Fruit fly (Drosophila melanogaster): ENCODE data around the gene Yp2.
A peak's percentile ranks its signal among the peaks of the same experiment; 100 is the strongest.

Gene Yp2

DNA sequence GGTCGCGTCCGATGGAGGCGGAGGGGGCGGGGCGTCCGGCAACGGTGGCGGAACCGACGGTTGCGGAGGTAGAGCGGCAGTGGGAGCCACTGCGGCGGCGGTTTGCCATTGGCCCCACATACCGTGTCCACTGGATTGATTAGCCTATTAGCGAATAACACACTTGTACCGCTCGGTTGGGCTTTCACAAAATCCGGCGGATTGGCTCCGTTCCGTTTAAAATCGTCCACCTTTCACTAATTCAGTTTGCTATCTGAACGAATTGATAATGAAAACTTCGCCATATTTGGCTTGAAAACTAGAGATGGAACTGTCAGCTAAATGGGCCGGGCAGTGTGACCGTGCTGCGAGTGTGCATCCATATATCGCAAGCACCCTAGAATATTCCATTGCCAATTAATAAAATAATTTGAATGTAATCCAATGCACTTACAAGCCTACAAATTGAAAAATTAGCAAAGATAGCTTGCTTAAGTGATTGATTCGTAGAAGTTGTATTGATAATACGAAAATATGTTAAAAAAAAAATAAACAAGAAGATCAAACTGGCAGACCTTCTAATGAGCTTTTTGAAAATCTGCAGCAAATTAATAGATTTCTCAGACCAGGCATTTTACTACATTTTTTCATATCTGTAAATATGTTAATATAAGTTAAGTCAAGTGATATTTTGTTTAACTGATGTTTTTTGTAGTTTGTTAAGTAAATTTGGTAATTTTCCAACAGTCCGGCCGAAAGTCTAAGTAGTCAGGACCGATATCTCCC, 29.9 kb upstream of the Yp2 start, which contains the start of gene ZAP3:
TSS of gene ZAP3 (minus strand) at position 308 of the 765 bp plus-strand sequence.
- no peak for TF ChIP-seq CG13204 (GFP tag; optimal IDR thresholded peaks at IDR 0.05)
- TF ChIP-seq CG4496 (GFP tag; IDR thresholded peaks at IDR 0.05) = 0 out of 3 replicates have a peak, but pooled peaks have one; percentile 10

- TF ChIP-seq CG10348 (GFP tag; IDR thresholded peaks at IDR 0.05) (no peak), CG13204 (GFP tag; optimal IDR thresholded peaks at IDR 0.05) (no peak), Pif1A (GFP tag; optimal IDR thresholded peaks at IDR 0.05) (no peak), gl (tag; optimal IDR thresholded peaks at IDR 0.05) (no peak), Snoo (tag; optimal IDR thresholded peaks at IDR 0.05) (no peak), EcR (GFP tag; optimal IDR thresholded peaks at IDR 0.05) (peak; percentile 93)
These were observed 19.1 kb upstream of the Yp2 start for dm6 chrX:10071516-10071915.

DNA sequence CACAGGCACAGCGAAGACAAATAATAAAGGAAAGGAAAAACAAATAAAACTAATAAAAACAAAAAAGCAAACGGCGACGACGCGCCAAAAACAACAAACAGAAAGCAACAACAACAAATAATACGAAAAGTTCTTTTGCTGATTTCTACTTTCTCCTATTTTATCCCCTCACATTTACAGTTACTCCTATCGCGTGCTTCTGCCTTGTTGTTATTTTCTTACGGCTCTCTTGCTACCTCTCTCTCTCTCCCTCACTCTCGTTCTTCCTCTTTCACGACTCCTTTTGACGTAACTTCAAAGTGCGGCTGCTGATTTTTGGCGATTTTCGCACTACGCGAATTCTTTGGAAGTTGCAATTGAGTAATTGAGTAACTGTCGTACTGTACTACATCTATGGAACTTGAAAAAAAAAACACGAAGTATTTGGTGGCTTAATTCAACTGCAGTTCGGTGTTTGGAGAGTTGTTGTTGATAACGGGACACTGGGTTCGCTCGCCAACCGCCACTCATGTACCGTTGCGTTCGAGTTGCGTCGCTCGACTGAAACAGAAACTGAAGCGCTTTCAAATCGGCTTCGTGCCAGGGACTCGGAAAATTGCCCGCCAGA, 18.0 kb upstream of the Yp2 start, which contains the start of gene CG15312:
TSS of gene CG15312 (minus strand) at position 544 of the 607 bp plus-strand sequence.
- TF ChIP-seq CG4496 (GFP tag; IDR thresholded peaks at IDR 0.05) = 0 out of 3 replicates have a peak, but pooled peaks have one; percentile 11
- TF ChIP-seq CG34367 (tag; optimal IDR thresholded peaks at IDR 0.05) = no peak
- TF ChIP-seq CG12605 (GFP tag; IDR thresholded peaks at IDR 0.05) = 0 out of 2 replicates have a peak, but pooled peaks have one; percentile 13
- TF ChIP-seq Pif1A (GFP tag; optimal IDR thresholded peaks at IDR 0.05) = no peak
- TF ChIP-seq fd96Ca (GFP tag; IDR thresholded peaks at IDR 0.05) = no peak
- TF ChIP-seq CG8301 (tag; optimal IDR thresholded peaks at IDR 0.05) = no peak

DNA sequence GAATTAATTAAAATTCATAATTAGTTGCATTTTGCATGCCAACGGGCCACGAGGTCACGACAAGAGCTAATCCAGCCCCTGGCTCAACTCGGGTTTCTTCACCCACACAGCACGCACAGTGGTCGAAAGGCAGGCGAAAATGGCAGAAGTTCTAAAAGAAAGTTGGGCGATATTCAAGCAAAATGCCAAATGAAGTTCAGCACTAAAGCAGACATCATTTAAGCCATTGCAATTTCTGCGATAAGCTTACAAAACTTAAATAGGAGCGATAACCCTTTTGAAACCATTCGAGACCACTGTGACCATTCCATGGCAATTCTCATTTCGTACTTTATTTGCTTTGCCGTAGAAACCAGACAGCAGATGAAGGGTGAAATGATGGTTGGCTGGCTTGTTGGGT, 15.1 kb upstream of the Yp2 start:
- TF ChIP-seq Pif1B (GFP tag; optimal IDR thresholded peaks at IDR 0.05) (peak; percentile 6), CG10348 (GFP tag; IDR thresholded peaks at IDR 0.05) (no peak), D1 (tag; optimal IDR thresholded peaks at IDR 0.05) (no peak), EcR (GFP tag; optimal IDR thresholded peaks at IDR 0.05) (no peak), CG8301 (tag; optimal IDR thresholded peaks at IDR 0.05) (peak; percentile 38), CG9948 (tag; optimal IDR thresholded peaks at IDR 0.05) (peak; percentile 63), CG13204 (GFP tag; optimal IDR thresholded peaks at IDR 0.05) (no peak), fd96Ca (GFP tag; IDR thresholded peaks at IDR 0.05) (peak; percentile 56; the same call in 1 of the 3 replicates), CG12605 (GFP tag; IDR thresholded peaks at IDR 0.05) (no peak), CG17806 (tag; optimal IDR thresholded peaks at IDR 0.05) (peak; percentile 63), rn (GFP tag; IDR thresholded peaks at IDR 0.05) (no peak), CG34367 (tag; optimal IDR thresholded peaks at IDR 0.05) (peak; percentile 60), CG15710 (tag; optimal IDR thresholded peaks at IDR 0.05) (peak; percentile 55), gl (tag; optimal IDR thresholded peaks at IDR 0.05) (peak; percentile 15), Snoo (tag; optimal IDR thresholded peaks at IDR 0.05) (peak; percentile 35), CG8159 (tag; optimal IDR thresholded peaks at IDR 0.05) (peak; percentile 67), CG14655 (GFP tag; optimal IDR thresholded peaks at IDR 0.05) (peak; percentile 49), Ets98B (GFP tag; IDR thresholded peaks at IDR 0.05) (peak; percentile 41; the same call in 1 of the 2 replicates), CG32121 (GFP tag; IDR thresholded peaks at IDR 0.05) (0 out of 2 replicates have a peak, but pooled peaks have one; percentile 14), Pif1A (GFP tag; optimal IDR thresholded peaks at IDR 0.05) (peak; percentile 58), CG4496 (GFP tag; IDR thresholded peaks at IDR 0.05) (peak; percentile 79)

DNA sequence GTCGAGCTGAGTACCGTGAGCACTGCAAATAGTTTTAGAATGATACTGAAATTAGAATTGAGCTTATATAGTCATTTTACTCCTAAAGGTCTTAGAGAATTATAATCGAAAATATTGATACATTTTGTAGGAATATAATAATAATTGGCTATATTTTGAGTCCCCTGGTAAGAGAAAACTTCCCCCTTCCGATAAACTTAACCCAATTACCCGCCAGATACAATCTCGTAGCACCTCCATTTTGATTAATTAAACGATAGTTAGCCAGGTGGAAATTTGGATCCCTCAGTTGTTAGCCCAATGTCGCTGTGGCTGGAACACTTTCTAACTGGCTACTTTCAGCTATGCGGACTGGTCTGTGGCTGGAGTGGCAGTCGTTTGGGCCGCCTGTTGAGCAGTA, 8.9 kb upstream of the Yp2 start, which contains the start of gene Gr9a:
TSS of gene Gr9a (plus strand) at position 301 of the 400 bp plus-strand sequence.
- TF ChIP-seq Ets98B (GFP tag; IDR thresholded peaks at IDR 0.05) = no peak
- no peak for TF ChIP-seq fd96Ca (GFP tag; IDR thresholded peaks at IDR 0.05)
- TF ChIP-seq CG13204 (GFP tag; optimal IDR thresholded peaks at IDR 0.05) = no peak
- TF ChIP-seq CG32121 (GFP tag; IDR thresholded peaks at IDR 0.05) = no peak
- no peak for TF ChIP-seq Snoo (tag; optimal IDR thresholded peaks at IDR 0.05)
- no peak for TF ChIP-seq CG8159 (tag; optimal IDR thresholded peaks at IDR 0.05)
- TF ChIP-seq CG4496 (GFP tag; IDR thresholded peaks at IDR 0.05) = no peak
- no peak for TF ChIP-seq CG10348 (GFP tag; IDR thresholded peaks at IDR 0.05)
- TF ChIP-seq D1 (tag; optimal IDR thresholded peaks at IDR 0.05) = no peak
- TF ChIP-seq rn (GFP tag; IDR thresholded peaks at IDR 0.05) = no peak
- no peak for TF ChIP-seq Pif1A (GFP tag; optimal IDR thresholded peaks at IDR 0.05)
- TF ChIP-seq CG9948 (tag; optimal IDR thresholded peaks at IDR 0.05) = no peak

DNA sequence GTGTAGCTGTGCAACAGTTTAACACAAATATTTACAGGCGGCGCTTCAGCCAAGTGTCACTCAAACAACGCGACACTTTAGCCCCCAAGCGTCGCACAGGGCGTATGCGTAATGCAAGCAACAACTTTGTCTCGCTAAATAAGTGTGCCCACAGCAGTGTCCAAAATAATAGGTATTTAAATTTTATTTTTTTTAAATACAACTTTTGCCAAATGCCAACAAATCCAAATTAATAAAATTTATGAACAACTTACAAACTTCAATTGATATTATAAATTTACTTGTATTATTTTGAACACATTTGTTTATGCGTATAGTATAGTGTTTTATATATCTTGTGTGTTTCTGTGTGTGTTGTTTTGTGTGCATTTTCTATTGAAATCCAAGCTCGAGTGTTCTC, 5.5 kb upstream of the Yp2 start:
- TF ChIP-seq CG32121 (GFP tag; IDR thresholded peaks at IDR 0.05) (peak; percentile 32), EcR (GFP tag; optimal IDR thresholded peaks at IDR 0.05) (no peak), CG8301 (tag; optimal IDR thresholded peaks at IDR 0.05) (no peak)

DNA sequence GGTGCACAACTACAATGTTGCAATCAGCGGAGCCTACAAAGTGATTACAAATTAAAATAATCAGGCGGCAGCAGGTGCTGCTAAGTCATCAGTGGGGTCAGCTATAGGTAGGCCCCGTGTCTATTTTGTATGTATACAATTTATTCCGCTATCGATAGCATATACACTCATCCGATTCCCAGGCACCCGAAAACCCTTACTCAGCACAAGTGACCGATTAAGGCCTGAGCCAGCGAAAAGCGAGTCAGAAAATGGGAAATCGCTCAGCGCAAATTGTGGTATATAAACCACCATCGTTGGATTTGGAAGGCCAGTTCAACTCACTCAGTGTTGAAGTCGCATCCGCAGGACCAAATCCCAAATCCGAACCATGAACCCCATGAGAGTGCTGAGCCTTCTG, 1.1 kb upstream of the Yp2 start, which contains the start of gene Yp1:
TSS of gene Yp1 (plus strand) at position 265 of the 400 bp plus-strand sequence.
- TF ChIP-seq CG14655 (GFP tag; optimal IDR thresholded peaks at IDR 0.05) = no peak
- TF ChIP-seq CG10348 (GFP tag; IDR thresholded peaks at IDR 0.05) = no peak
- no peak for TF ChIP-seq EcR (GFP tag; optimal IDR thresholded peaks at IDR 0.05)
- no peak for TF ChIP-seq CG4496 (GFP tag; IDR thresholded peaks at IDR 0.05)
- no peak for TF ChIP-seq CG15710 (tag; optimal IDR thresholded peaks at IDR 0.05)
- no peak for TF ChIP-seq CG8159 (tag; optimal IDR thresholded peaks at IDR 0.05)
- no peak for TF ChIP-seq CG12605 (GFP tag; IDR thresholded peaks at IDR 0.05)
- no peak for TF ChIP-seq CG8301 (tag; optimal IDR thresholded peaks at IDR 0.05)
- no peak for TF ChIP-seq CG9948 (tag; optimal IDR thresholded peaks at IDR 0.05)
- TF ChIP-seq CG13204 (GFP tag; optimal IDR thresholded peaks at IDR 0.05) = no peak
- no peak for TF ChIP-seq Ets98B (GFP tag; IDR thresholded peaks at IDR 0.05)
- no peak for TF ChIP-seq Pif1B (GFP tag; optimal IDR thresholded peaks at IDR 0.05)
- TF ChIP-seq Pif1A (GFP tag; optimal IDR thresholded peaks at IDR 0.05) = no peak
- TF ChIP-seq CG17806 (tag; optimal IDR thresholded peaks at IDR 0.05) = no peak
- TF ChIP-seq gl (tag; optimal IDR thresholded peaks at IDR 0.05) = no peak
- TF ChIP-seq rn (GFP tag; IDR thresholded peaks at IDR 0.05) = no peak
